Worm (Caenorhabditis elegans): ENCODE results near the gene F32H5.3.

ce11 chrV:13369663-13370062 is 10.5 kb downstream of the F32H5.3 start:
- no peak for TF ChIP-seq lsy-2 (tag; optimal IDR thresholded peaks at IDR 0.05)
- no peak for TF ChIP-seq nhr-237 (tag; optimal IDR thresholded peaks at IDR 0.05)
- no peak for TF ChIP-seq mab-5 (tag; optimal IDR thresholded peaks at IDR 0.05)
- TF ChIP-seq snpc-4 (tag; optimal IDR thresholded peaks at IDR 0.05), result no peak
